Fruit fly (Drosophila melanogaster) whole organism, wandering third instar larva: ENCODE data around the gene CG7369.

ENCODE experiments used
- Abd-B ChIP-seq: fragments of >200 bp; optimal IDR thresholded peaks from 2 replicates; lab custom pipeline; 2017; ENCODE audit warnings: missing biosample characterization, missing genetic modification characterization
- CG9705 ChIP-seq: fragments of 200-800 bp; sonication (Bioruptor generic); optimal IDR thresholded peaks from 2 replicates; lab custom pipeline; 2018; ENCODE audit warnings: missing biosample characterization, mild to moderate bottlenecking, missing genetic modification characterization
- Hr78 ChIP-seq: fragments of >200 bp; optimal IDR thresholded peaks from 2 replicates; lab custom pipeline; 2017; ENCODE audit warnings: missing biosample characterization, missing genetic modification characterization
- Hr83 ChIP-seq: fragments of 200-300 bp; sonication (Bioruptor generic); optimal IDR thresholded peaks from 2 replicates; lab custom pipeline; 2016; ENCODE audit warnings: missing biosample characterization, mild to moderate bottlenecking, missing genetic modification characterization, moderate library complexity; ENCODE audit not compliant: poor library complexity, severe bottlenecking
- Myc ChIP-seq: fragments of >200 bp; optimal IDR thresholded peaks from 2 replicates; lab custom pipeline; 2017
- dl ChIP-seq, 2 experiments: fragments of 175-275, 200-275 bp in 1 of 2; fragments of 200-275 bp in 1 of 2; sonication (Bioruptor generic); optimal IDR thresholded peaks; lab custom pipeline; 2018; ENCODE audit warnings: mild to moderate bottlenecking in 2 of 2, missing biosample characterization in 2 of 2, missing genetic modification characterization in 2 of 2, moderate library complexity in 2 of 2; ENCODE audit not compliant: partially characterized antibody in 2 of 2, insufficient read depth in 1 of 2
- ey ChIP-seq: fragments of 200-800 bp; sonication (Bioruptor generic); optimal IDR thresholded peaks from 2 replicates; lab custom pipeline; 2016; ENCODE audit warnings: missing biosample characterization, missing genetic modification characterization
- fru ChIP-seq: fragments of 200-800 bp; sonication (Bioruptor generic); optimal IDR thresholded peaks from 3 replicates; lab custom pipeline; 2016; ENCODE audit warnings: missing biosample characterization, mild to moderate bottlenecking, missing genetic modification characterization
- psq ChIP-seq: fragments of 200-800 bp; sonication (Bioruptor generic); optimal IDR thresholded peaks from 3 replicates; lab custom pipeline; 2017; ENCODE audit warnings: missing biosample characterization, mild to moderate bottlenecking, missing genetic modification characterization, moderate library complexity
- woc ChIP-seq: sonication (Bioruptor generic); optimal IDR thresholded peaks from 2 replicates; lab custom pipeline; 2016; ENCODE audit warnings: missing biosample characterization, mild to moderate bottlenecking, missing genetic modification characterization

The CG7369 gene

dm6 chr3L:22795604-22796003 lies 54.0 kb downstream of the CG7369 start:
- TF ChIP-seq woc (GFP tag; lab: Kevin White, UChicago) (no peak), Hr83 (no peak), Hr78 (GFP tag; lab: Kevin White, UChicago) (no peak), Abd-B (GFP tag; lab: Kevin White, UChicago) (no peak), dl (GFP tag; optimal IDR thresholded peaks at IDR 0.05; lab: Kevin White, UChicago; ENCODE audit: insufficient read depth in 1 of 2, partially characterized antibody in 2 of 2) (no peak), psq (GFP tag; lab: Kevin White, UChicago) (no peak), Myc (lab: Kevin White, UChicago) (no peak), ey (no peak), CG9705 (GFP tag; lab: Kevin White, UChicago) (no peak), fru (GFP tag; lab: Kevin White, UChicago) (no peak)
- TF ChIP-seq, all 38 proteins: peak for 0
